Fruit fly (Drosophila melanogaster) whole organism, embryonic: ENCODE data around the gene CG6136.

ENCODE experiments used
- Blimp-1 ChIP-seq: fragments of 200-800 bp; sonication (Bioruptor generic); optimal IDR thresholded peaks from 3 replicates; lab custom pipeline; 2018; ENCODE audit warnings: missing biosample characterization, missing genetic modification characterization, mild to moderate bottlenecking, moderate library complexity, missing genetic modification reagents
- CG10366 ChIP-seq: fragments of 200-800 bp; sonication (Bioruptor generic); IDR thresholded peaks from 2 replicates; pipeline ENCODE4 v1.3.6; 2022; ENCODE audit warnings: missing biosample characterization, missing genetic modification characterization
- CG10959 ChIP-seq: fragments of 200-800 bp; sonication (Bioruptor generic); IDR thresholded peaks from 2 replicates; pipeline ENCODE4 v1.3.6; 2022; ENCODE audit warnings: missing biosample characterization, missing genetic modification characterization
- CG11093 ChIP-seq: fragments of 200-800 bp; sonication (Bioruptor generic); IDR thresholded peaks from 3 replicates; pipeline ENCODE4 v1.3.6; 2022; ENCODE audit warnings: missing biosample characterization, missing genetic modification characterization
- CG11456 ChIP-seq: fragments of 200-800 bp; sonication (Bioruptor generic); IDR thresholded peaks from 3 replicates; pipeline ENCODE4 v1.3.6; 2022; ENCODE audit warnings: missing biosample characterization, missing genetic modification characterization
- CG13424 ChIP-seq: fragments of 200-800 bp; sonication (Bioruptor generic); optimal IDR thresholded peaks from 2 replicates; lab custom pipeline; 2019; ENCODE audit warnings: missing biosample characterization, mild to moderate bottlenecking, missing genetic modification characterization, moderate library complexity
- CG13894 ChIP-seq: fragments of 200-800 bp; sonication (Bioruptor generic); optimal IDR thresholded peaks from 3 replicates; lab custom pipeline; 2018; ENCODE audit warnings: missing biosample characterization, mild to moderate bottlenecking, missing genetic modification characterization, moderate library complexity
- CG14441 ChIP-seq: fragments of 200-800 bp; sonication (Bioruptor generic); IDR thresholded peaks from 2 replicates; pipeline ENCODE4 v1.3.6; 2022; ENCODE audit warnings: missing biosample characterization, missing genetic modification characterization
- CG14710 ChIP-seq: fragments of 200-800 bp; sonication (Bioruptor generic); optimal IDR thresholded peaks from 3 replicates; lab custom pipeline; 2019; ENCODE audit warnings: missing biosample characterization, mild to moderate bottlenecking, missing genetic modification characterization, moderate library complexity
- CG16813 ChIP-seq: fragments of 200-800 bp; sonication (Bioruptor generic); IDR thresholded peaks from 3 replicates; pipeline ENCODE4 v1.3.6; 2022; ENCODE audit warnings: missing biosample characterization, missing genetic modification characterization; ENCODE audit not compliant: partially characterized antibody
- CG31224 ChIP-seq: fragments of 200-800 bp; sonication (Bioruptor generic); IDR thresholded peaks from 2 replicates; pipeline ENCODE4 v1.3.6; 2022; ENCODE audit warnings: missing biosample characterization, missing genetic modification characterization
- CG3163 ChIP-seq: fragments of 200-800 bp; sonication (Bioruptor generic); optimal IDR thresholded peaks from 3 replicates; lab custom pipeline; 2016; ENCODE audit warnings: missing biosample characterization, missing genetic modification characterization
- CG32532 ChIP-seq: fragments of 200-800 bp; sonication (Bioruptor generic); IDR thresholded peaks from 2 replicates; pipeline ENCODE4 v1.3.6; 2022; ENCODE audit warnings: missing biosample characterization, missing genetic modification characterization
- CG34422 ChIP-seq: fragments of 200-800 bp; sonication (Bioruptor generic); IDR thresholded peaks from 3 replicates; pipeline ENCODE4 v1.3.6; 2022; ENCODE audit warnings: missing biosample characterization, missing genetic modification characterization
- Drgx ChIP-seq: fragments of 200-800 bp; sonication (Bioruptor generic); IDR thresholded peaks from 2 replicates; pipeline ENCODE4 v1.3.6; 2022; ENCODE audit warnings: missing biosample characterization, missing genetic modification characterization
- E2f2 ChIP-seq: fragments of 200-800 bp; sonication (Bioruptor generic); IDR thresholded peaks from 2 replicates; pipeline ENCODE4 v1.3.6; 2022; ENCODE audit warnings: missing biosample characterization, missing genetic modification characterization
- Gug ChIP-seq: fragments of 200-800 bp; sonication (Bioruptor generic); IDR thresholded peaks from 4 replicates; pipeline ENCODE4 v1.3.6; 2022; ENCODE audit warnings: missing biosample characterization, missing genetic modification characterization
- H2.0 ChIP-seq: fragments of 200-800 bp; sonication (Bioruptor generic); IDR thresholded peaks from 2 replicates; pipeline ENCODE4 v1.3.6; 2022; ENCODE audit warnings: missing biosample characterization, missing genetic modification characterization
- HLH3B ChIP-seq: fragments of 200-800 bp; sonication (Bioruptor generic); IDR thresholded peaks from 2 replicates; pipeline ENCODE4 v1.3.6; 2022; ENCODE audit warnings: missing biosample characterization, missing genetic modification characterization
- HLH4C ChIP-seq: fragments of 200-800 bp; sonication (Bioruptor generic); IDR thresholded peaks from 3 replicates; pipeline ENCODE4 v1.3.6; 2022; ENCODE audit warnings: missing biosample characterization, missing genetic modification characterization; ENCODE audit not compliant: partially characterized antibody
- Hr39 ChIP-seq: fragments of >200 bp; optimal IDR thresholded peaks from 2 replicates; lab custom pipeline; 2017
- Med ChIP-seq: fragments of 200-800 bp; sonication (Bioruptor generic); peaks from one replicate; lab custom pipeline; 2016; ENCODE audit warnings: missing biosample characterization, missing genetic modification characterization, mild to moderate bottlenecking, inconsistent platforms, moderate library complexity
- Ptx1 ChIP-seq: fragments of 200-800 bp; sonication (Bioruptor generic); IDR thresholded peaks from 2 replicates; pipeline ENCODE4 v1.3.6; 2022; ENCODE audit warnings: missing biosample characterization, missing genetic modification characterization
- Rfx ChIP-seq: fragments of 200-800 bp; sonication (Bioruptor generic); IDR thresholded peaks from 2 replicates; pipeline ENCODE4 v1.3.6; 2022; ENCODE audit warnings: missing biosample characterization, missing genetic modification characterization
- Taf1 ChIP-seq: fragments of 200-800 bp; sonication (Bioruptor generic); IDR thresholded peaks from 2 replicates; pipeline ENCODE4 v1.3.6; 2022; ENCODE audit warnings: missing biosample characterization, missing genetic modification characterization
- Xrp1 ChIP-seq: fragments of 200-800 bp; sonication (Bioruptor generic); IDR thresholded peaks from 2 replicates; pipeline ENCODE4 v1.3.6; 2022; ENCODE audit warnings: missing biosample characterization, missing genetic modification characterization
- al ChIP-seq: fragments of 200-800 bp; sonication (Bioruptor generic); IDR thresholded peaks from 2 replicates; pipeline ENCODE4 v1.3.6; 2022; ENCODE audit warnings: missing biosample characterization, missing genetic modification characterization
- ara ChIP-seq: fragments of 200-800 bp; sonication (Bioruptor generic); IDR thresholded peaks from 2 replicates; pipeline ENCODE4 v1.3.6; 2022; ENCODE audit warnings: missing biosample characterization, missing genetic modification characterization
- chm ChIP-seq: fragments of 200-800 bp; sonication (Bioruptor generic); IDR thresholded peaks from 2 replicates; pipeline ENCODE4 v1.3.6; 2022; ENCODE audit warnings: missing biosample characterization, missing genetic modification characterization
- dysf ChIP-seq: fragments of 200-800 bp; sonication (Bioruptor generic); IDR thresholded peaks from 3 replicates; pipeline ENCODE4 v1.3.6; 2022; ENCODE audit warnings: missing biosample characterization, missing genetic modification characterization
- esg ChIP-seq: fragments of 200-800 bp; sonication (Bioruptor generic); conservative IDR thresholded peaks from 2 replicates; pipeline ENCODE4 v1.3.6; 2022; ENCODE audit warnings: missing biosample characterization, missing genetic modification characterization
- fd96Cb ChIP-seq: fragments of 200-800 bp; sonication (Bioruptor generic); optimal IDR thresholded peaks from 2 replicates; lab custom pipeline; 2018; ENCODE audit warnings: missing biosample characterization, mild to moderate bottlenecking, missing genetic modification characterization, moderate library complexity
- grau ChIP-seq: fragments of 200-800 bp; optimal IDR thresholded peaks from 3 replicates; lab custom pipeline; 2019; ENCODE audit warnings: missing biosample characterization, mild to moderate bottlenecking, missing genetic modification characterization, moderate library complexity
- hkb ChIP-seq, 2 experiments: fragments of 200-800 bp in 1 of 2; fragments of >200 bp in 1 of 2; sonication (Bioruptor generic) in 1 of 2; IDR thresholded peaks in 1 of 2; optimal IDR thresholded peaks in 1 of 2; 2 replicates each; pipeline versions ENCODE4 v1.3.6 to Lab custom; 2017 to 2022; ENCODE audit warnings: missing biosample characterization in 1 of 2, missing genetic modification characterization in 1 of 2
- oc ChIP-seq: fragments of 200-800 bp; sonication (Bioruptor generic); optimal IDR thresholded peaks from 2 replicates; lab custom pipeline; 2018; ENCODE audit warnings: missing biosample characterization, mild to moderate bottlenecking, missing genetic modification characterization, moderate library complexity
- pan ChIP-seq, 4 experiments: fragments of >200 bp in 3 of 4; fragments of 200-800 bp in 1 of 4; sonication (Bioruptor generic) in 1 of 4; optimal IDR thresholded peaks in 3 of 4; IDR thresholded peaks in 1 of 4; 2 replicates each; pipeline versions ENCODE4 v1.3.6 to Lab custom; 2017 to 2022; ENCODE audit warnings: missing biosample characterization in 2 of 4, missing genetic modification characterization in 2 of 4, mixed read lengths in 1 of 4
- pnt ChIP-seq: fragments of 200-800 bp; sonication (Bioruptor generic); optimal IDR thresholded peaks from 3 replicates; lab custom pipeline; 2016; ENCODE audit warnings: missing biosample characterization, missing genetic modification characterization
- rib ChIP-seq: fragments of 200-800 bp; sonication (Bioruptor generic); IDR thresholded peaks from 2 replicates; pipeline ENCODE4 v1.3.6; 2022; ENCODE audit warnings: missing biosample characterization, missing genetic modification characterization
- row ChIP-seq: fragments of 200-800 bp; sonication (Bioruptor generic); IDR thresholded peaks from 3 replicates; pipeline ENCODE4 v1.3.6; 2022; ENCODE audit warnings: missing biosample characterization, missing genetic modification characterization
- sens-2 ChIP-seq: fragments of 200-800 bp; sonication (Bioruptor generic); IDR thresholded peaks from 2 replicates; pipeline ENCODE4 v1.3.6; 2022; ENCODE audit warnings: missing biosample characterization, missing genetic modification characterization
- slbo ChIP-seq: fragments of 200-800 bp; sonication (Bioruptor generic); IDR thresholded peaks from 2 replicates; pipeline ENCODE4 v1.3.6; 2022; ENCODE audit warnings: missing biosample characterization, missing genetic modification characterization
- stc ChIP-seq: fragments of 200-800 bp; sonication (Bioruptor generic); IDR thresholded peaks from 2 replicates; pipeline ENCODE4 v1.3.6; 2022; ENCODE audit warnings: missing biosample characterization, missing genetic modification characterization
- tap ChIP-seq: fragments of 200-800 bp; optimal IDR thresholded peaks from 3 replicates; lab custom pipeline; 2019; ENCODE audit warnings: missing biosample characterization, mild to moderate bottlenecking, missing genetic modification characterization, moderate library complexity
- tgo ChIP-seq: fragments of 200-800 bp; sonication (Bioruptor generic); IDR thresholded peaks from 3 replicates; pipeline ENCODE4 v1.3.6; 2022; ENCODE audit warnings: missing biosample characterization, missing genetic modification characterization
- zfh1 ChIP-seq: fragments of 200-800 bp; sonication (Bioruptor generic); IDR thresholded peaks from 3 replicates; pipeline ENCODE4 v1.3.6; 2022; ENCODE audit warnings: missing biosample characterization, missing genetic modification characterization

Gene CG6136

dm6 chr3R:15342926-15343685, 28.9 kb downstream of the CG6136 start, which contains the start of gene Nagk (continued):
- TF ChIP-seq CG13424 (tag; lab: Kevin White, UChicago), result peak; percentile 52
- TF ChIP-seq Hr39 (lab: Kevin White, UChicago), result no peak
- TF ChIP-seq oc (tag; lab: Kevin White, UChicago), result no peak
- peak; percentile 60 for TF ChIP-seq CG14710 (tag; lab: Kevin White, UChicago)
- no peak for TF ChIP-seq Taf1 (GFP tag; lab: Robert Waterston, UW)

- peak; percentile 30; the same call in 1 of the 2 replicates for TF ChIP-seq E2f2 (GFP tag; lab: Robert Waterston, UW)
- peak; percentile 25; the same call in 1 of the 2 replicates for TF ChIP-seq Rfx
- TF ChIP-seq CG10366 (GFP tag; lab: Robert Waterston, UW), result 0 out of 2 replicates have a peak, but pooled peaks have one; percentile 25
- TF ChIP-seq Ptx1 (GFP tag; lab: Robert Waterston, UW), result 0 out of 2 replicates have a peak, but pooled peaks have one; percentile 6
- 0 out of 2 replicates have a peak, but pooled peaks have one; percentile 44 for TF ChIP-seq CG10959
- no peak for TF ChIP-seq zfh1 (GFP tag; lab: Robert Waterston, UW)
- 0 out of 3 replicates have a peak, but pooled peaks have one; percentile 21 for TF ChIP-seq CG16813 (GFP tag; lab: Robert Waterston, UW)
- peak; percentile 64 for TF ChIP-seq Drgx (GFP tag; lab: Robert Waterston, UW)
- 0 out of 2 replicates have a peak, but pooled peaks have one; percentile 7 for TF ChIP-seq al
- peak; percentile 56; the same call in 2 of the 3 replicates for TF ChIP-seq CG11456 (GFP tag; lab: Robert Waterston, UW)
- peak; percentile 16; the same call in 1 of the 2 replicates for TF ChIP-seq CG31224
- TF ChIP-seq tgo (GFP tag; lab: Robert Waterston, UW), result peak; percentile 25; the same call in 2 of the 3 replicates
- TF ChIP-seq Gug, result peak; percentile 9; the same call in 2 of the 4 replicates
- no peak for TF ChIP-seq pan (optimal IDR thresholded peaks at IDR 0.05; lab: Kevin White, UChicago)
- TF ChIP-seq pan (GFP tag; optimal IDR thresholded peaks at IDR 0.05 in 1 of 2, IDR thresholded peaks at IDR 0.05 in 1 of 2), result peak in 1 of 2 experiments; percentile 34
- peak; percentile 23; the same call in 1 of the 2 replicates for TF ChIP-seq chm (GFP tag; lab: Robert Waterston, UW)
- peak; percentile 63 for TF ChIP-seq Blimp-1 (GFP tag; lab: Kevin White, UChicago)
- no peak for TF ChIP-seq HLH4C (GFP tag; lab: Robert Waterston, UW)
- TF ChIP-seq grau (tag; lab: Kevin White, UChicago), result peak; percentile 93
- TF ChIP-seq CG3163 (GFP tag; lab: Kevin White, UChicago), result no peak
- TF ChIP-seq row (GFP tag; lab: Robert Waterston, UW), result peak; percentile 12; the same call in 1 of the 3 replicates
- peak; percentile 40 for TF ChIP-seq Med (GFP tag; lab: Kevin White, UChicago)
- peak; percentile 10 for TF ChIP-seq pnt (GFP tag; lab: Kevin White, UChicago)
- peak; percentile 7; the same call in 1 of the 2 replicates for TF ChIP-seq H2.0 (GFP tag; lab: Robert Waterston, UW)
- no peak for TF ChIP-seq tap (tag; lab: Kevin White, UChicago)
- no peak for TF ChIP-seq sens-2
- TF ChIP-seq HLH3B (GFP tag; lab: Robert Waterston, UW), result 0 out of 2 replicates have a peak, but pooled peaks have one; percentile 22
- TF ChIP-seq rib, result no peak
- TF ChIP-seq ara, result peak; percentile 22; the same call in 1 of the 2 replicates
- TF ChIP-seq slbo (GFP tag; lab: Robert Waterston, UW), result peak; percentile 42; the same call in 1 of the 2 replicates
- TF ChIP-seq hkb (optimal IDR thresholded peaks at IDR 0.05; lab: Kevin White, UChicago), result no peak
- TF ChIP-seq hkb (GFP tag; IDR thresholded peaks at IDR 0.05; lab: Robert Waterston, UW), result 0 out of 2 replicates have a peak, but pooled peaks have one; percentile 23
- TF ChIP-seq CG32532 (GFP tag; lab: Robert Waterston, UW), result peak; percentile 18; the same call in 1 of the 2 replicates
- TF ChIP-seq stc (GFP tag; lab: Robert Waterston, UW), result peak; percentile 4; the same call in 1 of the 2 replicates
- TF ChIP-seq CG13424 (tag; lab: Kevin White, UChicago), result no peak
- 0 out of 2 replicates have a peak, but pooled peaks have one; percentile 32 for TF ChIP-seq Xrp1 (GFP tag; lab: Robert Waterston, UW)
- peak; percentile 33; the same call in 1 of the 3 replicates for TF ChIP-seq dysf (GFP tag; lab: Robert Waterston, UW)
- TF ChIP-seq esg, result peak; percentile 34; the same call in 1 of the 2 replicates
- TF ChIP-seq CG34422 (GFP tag; lab: Robert Waterston, UW), result peak; percentile 70; the same call in 1 of the 3 replicates
- TF ChIP-seq CG13894, result no peak
- 0 out of 3 replicates have a peak, but pooled peaks have one; percentile 9 for TF ChIP-seq CG11093
- no peak for TF ChIP-seq fd96Cb (tag; lab: Kevin White, UChicago)
- peak; percentile 15; the same call in 1 of the 2 replicates for TF ChIP-seq CG14441 (GFP tag; lab: Robert Waterston, UW)
Observed at dm6 chr3R:15342432-15342925, 29.5 kb downstream of the CG6136 start.
